Fruit fly (Drosophila melanogaster): Measurements from ENCODE around the gene eya.

eya gene

dm6 chr2L:6508666-6509065, 38.1 kb downstream of the eya start (continued):
- TF ChIP-seq CG11762 (GFP tag; optimal IDR thresholded peaks at IDR 0.05; ENCODE audit: insufficient read depth) (peak; percentile 43), ss (GFP tag; optimal IDR thresholded peaks at IDR 0.05) (peak in 1 of 2 experiments; percentile 50), acj6 (GFP tag; optimal IDR thresholded peaks at IDR 0.05) (peak; percentile 68), CG8632 (GFP tag; optimal IDR thresholded peaks at IDR 0.05) (peak; percentile 74), Met (GFP tag; optimal IDR thresholded peaks at IDR 0.05) (peak; percentile 37), CG6792 (GFP tag; optimal IDR thresholded peaks at IDR 0.05) (peak; percentile 64), CG6808 (GFP tag; optimal IDR thresholded peaks at IDR 0.05) (peak; percentile 39), Eip75B (GFP tag; optimal IDR thresholded peaks at IDR 0.05) (peak; percentile 38), lz (GFP tag; optimal IDR thresholded peaks at IDR 0.05) (peak; percentile 16), CG8119 (GFP tag; IDR thresholded peaks at IDR 0.05) (peak; percentile 64), eg (GFP tag; IDR thresholded peaks at IDR 0.05) (peak; percentile 73), Blimp-1 (GFP tag; optimal IDR thresholded peaks at IDR 0.05) (no peak), Ets96B (tag; optimal IDR thresholded peaks at IDR 0.05) (peak; percentile 39), CG10669 (GFP tag; optimal IDR thresholded peaks at IDR 0.05) (peak; percentile 44), svp (GFP tag) (no peak), pdm3 (GFP tag; optimal IDR thresholded peaks at IDR 0.05) (peak; percentile 54)

dm6 chr2L:6503724-6504037, 43.1 kb downstream of the eya start:
- no peak for TF ChIP-seq CG6792 (GFP tag; optimal IDR thresholded peaks at IDR 0.05)
- TF ChIP-seq CG6276 (GFP tag; optimal IDR thresholded peaks at IDR 0.05): peak; percentile 56

- TF ChIP-seq CG15336 (GFP tag; IDR thresholded peaks at IDR 0.05) (peak; percentile 57), Sox14 (GFP tag; optimal IDR thresholded peaks at IDR 0.05) (no peak), eg (GFP tag; IDR thresholded peaks at IDR 0.05) (peak; percentile 67; the same call in 2 of the 3 replicates), CG32006 (GFP tag; optimal IDR thresholded peaks at IDR 0.05) (peak; percentile 25), CG6854 (GFP tag; optimal IDR thresholded peaks at IDR 0.05) (no peak), CG6792 (GFP tag; optimal IDR thresholded peaks at IDR 0.05) (no peak), lz (GFP tag; optimal IDR thresholded peaks at IDR 0.05) (no peak), Eip78C (GFP tag) (no peak), Sox102F (GFP tag; optimal IDR thresholded peaks at IDR 0.05) (no peak), Lpt (GFP tag; optimal IDR thresholded peaks at IDR 0.05) (no peak), CG3032 (tag; optimal IDR thresholded peaks at IDR 0.05) (no peak), OdsH (GFP tag; optimal IDR thresholded peaks at IDR 0.05) (no peak), CG6276 (GFP tag; optimal IDR thresholded peaks at IDR 0.05) (peak; percentile 80), pdm3 (GFP tag; optimal IDR thresholded peaks at IDR 0.05) (no peak), Smox (GFP tag; optimal IDR thresholded peaks at IDR 0.05) (no peak), Hr4 (GFP tag; optimal IDR thresholded peaks at IDR 0.05) (no peak), salr (GFP tag; optimal IDR thresholded peaks at IDR 0.05) (no peak), spab (GFP tag; optimal IDR thresholded peaks at IDR 0.05) (no peak), svp (GFP tag) (no peak), Hr38 (GFP tag; optimal IDR thresholded peaks at IDR 0.05) (no peak), Ets21C (GFP tag; optimal IDR thresholded peaks at IDR 0.05) (no peak), CG3919 (GFP tag; optimal IDR thresholded peaks at IDR 0.05) (no peak), CG8119 (GFP tag; IDR thresholded peaks at IDR 0.05) (peak; percentile 54; the same call in 2 of the 3 replicates), CG31627 (GFP tag; optimal IDR thresholded peaks at IDR 0.05) (no peak)
These were observed 43.7 kb downstream of the eya start for dm6 chr2L:6502887-6503723.

dm6 chr2L:6500648-6501325, 46.0 kb downstream of the eya start:
- TF ChIP-seq CG6792 (GFP tag; optimal IDR thresholded peaks at IDR 0.05): no peak
- no peak for TF ChIP-seq CG6808 (GFP tag; optimal IDR thresholded peaks at IDR 0.05)
- peak; percentile 32 for TF ChIP-seq fkh (GFP tag; optimal IDR thresholded peaks at IDR 0.05)
- no peak for TF ChIP-seq Sox14 (GFP tag; optimal IDR thresholded peaks at IDR 0.05)
- no peak for TF ChIP-seq CG7368 (GFP tag; optimal IDR thresholded peaks at IDR 0.05)

Measured in whole organism, prepupa.